Worm (Caenorhabditis elegans): ENCODE measurements around the gene tmem-120.
A peak's percentile ranks its signal among the peaks of the same experiment; 100 is the strongest.

tmem-120 gene

ce11 chrIII:1517893-1518292, at the start of gene tmem-120:
Gene tmem-120, minus strand, starts transcription at chrIII:1517993.
- TF ChIP-seq lin-40 (tag; optimal IDR thresholded peaks at IDR 0.05), result no peak
- TF ChIP-seq unc-130 (GFP tag; optimal IDR thresholded peaks at IDR 0.05), result no peak
- no peak for TF ChIP-seq aptf-2 (GFP tag; conservative IDR thresholded peaks at IDR 0.05)
- no peak for TF ChIP-seq mes-4 (tag; optimal IDR thresholded peaks at IDR 0.05)
- TF ChIP-seq F52B5.7 (tag; optimal IDR thresholded peaks at IDR 0.05), result no peak
- no peak for TF ChIP-seq rcor-1 (GFP tag; IDR thresholded peaks at IDR 0.05)
- TF ChIP-seq attf-3 (GFP tag; conservative IDR thresholded peaks at IDR 0.05), result no peak
- TF ChIP-seq mel-28 (tag; optimal IDR thresholded peaks at IDR 0.05; ENCODE audit: borderline replicate concordance), result no peak
- no peak for TF ChIP-seq B0035.1 (tag; optimal IDR thresholded peaks at IDR 0.05)
- TF ChIP-seq D2030.7 (GFP tag; IDR thresholded peaks at IDR 0.05), result no peak
- TF ChIP-seq repo-1 (tag; optimal IDR thresholded peaks at IDR 0.05), result no peak
- TF ChIP-seq F22D6.2 (tag; optimal IDR thresholded peaks at IDR 0.05), result no peak
- TF ChIP-seq let-607 (tag; optimal IDR thresholded peaks at IDR 0.05), result no peak
- no peak for TF ChIP-seq pbrm-1 (GFP tag; IDR thresholded peaks at IDR 0.05)
- TF ChIP-seq dpl-1 (GFP tag; optimal IDR thresholded peaks at IDR 0.05), result no peak
- TF ChIP-seq gei-17 (GFP tag; optimal IDR thresholded peaks at IDR 0.05), result no peak
- TF ChIP-seq lir-1 (GFP tag; conservative IDR thresholded peaks at IDR 0.05), result no peak

ce11 chrIII:1558441-1559159, 40.8 kb upstream of the tmem-120 start, which contains the start of the genes eelo-1 and Y67D2.2:
Gene eelo-1, minus strand, starts transcription at chrIII:1558529.
Gene Y67D2.2, plus strand, starts transcription at chrIII:1558800.
- TF ChIP-seq hmg-1.2 (GFP tag; IDR thresholded peaks at IDR 0.05) (no peak), F33H1.4 (GFP tag; IDR thresholded peaks at IDR 0.05) (peak; percentile 27), F23B12.7 (tag; optimal IDR thresholded peaks at IDR 0.05; ENCODE audit: insufficient read depth) (no peak), D2030.7 (GFP tag; IDR thresholded peaks at IDR 0.05) (no peak), madf-6 (GFP tag; IDR thresholded peaks at IDR 0.05) (peak; percentile 59; the same call in 1 of the 2 replicates), egl-44 (GFP tag; IDR thresholded peaks at IDR 0.05) (no peak), lin-35 (GFP tag; optimal IDR thresholded peaks at IDR 0.05) (peak in 1 of 3 experiments; percentile 58), tbp1 (GFP tag; optimal IDR thresholded peaks at IDR 0.05) (peak; percentile 1), gei-17 (GFP tag; optimal IDR thresholded peaks at IDR 0.05) (no peak), mes-4 (tag; optimal IDR thresholded peaks at IDR 0.05) (no peak), nfya-2 (GFP tag; IDR thresholded peaks at IDR 0.05) (no peak), F37B4.10 (GFP tag; IDR thresholded peaks at IDR 0.05) (0 out of 2 replicates have a peak, but pooled peaks have one; percentile 81), mcd-1 (GFP tag; IDR thresholded peaks at IDR 0.05) (peak; percentile 68), nhr-80 (tag; optimal IDR thresholded peaks at IDR 0.05) (no peak), snpc-1.3 (tag; optimal IDR thresholded peaks at IDR 0.05; ENCODE audit: insufficient read depth) (peak; percentile 13), cebp-1 (GFP tag; IDR thresholded peaks at IDR 0.05) (no peak), cebp-1 (tag; optimal IDR thresholded peaks at IDR 0.05) (no peak), ztf-28 (GFP tag; IDR thresholded peaks at IDR 0.05) (no peak), dox-1 (GFP tag; IDR thresholded peaks at IDR 0.05) (no peak), lin-54 (GFP tag; optimal IDR thresholded peaks at IDR 0.05) (peak; percentile 34), lsy-27 (tag; optimal IDR thresholded peaks at IDR 0.05; ENCODE audit: borderline replicate concordance, insufficient read depth) (no peak), snpc-3.4 (tag; optimal IDR thresholded peaks at IDR 0.05) (no peak), lsl-1 (GFP tag; optimal IDR thresholded peaks at IDR 0.05) (peak; percentile 45), mxl-1 (tag; optimal IDR thresholded peaks at IDR 0.05) (no peak), bed-2 (GFP tag; IDR thresholded peaks at IDR 0.05) (no peak), ekl-4 (GFP tag; IDR thresholded peaks at IDR 0.05) (peak; percentile 55; the same call in 1 of the 2 replicates), T07F8.4 (tag; optimal IDR thresholded peaks at IDR 0.05) (no peak), chd-7 (tag; optimal IDR thresholded peaks at IDR 0.05) (no peak), let-607 (tag; optimal IDR thresholded peaks at IDR 0.05) (no peak), hsf-1 (GFP tag; IDR thresholded peaks at IDR 0.05) (no peak), hrde-1 (tag; optimal IDR thresholded peaks at IDR 0.05; ENCODE audit: borderline replicate concordance) (no peak), dpl-1 (GFP tag; optimal IDR thresholded peaks at IDR 0.05) (peak; percentile 14), fkh-3 (tag; optimal IDR thresholded peaks at IDR 0.05) (no peak)
